Fruit fly (Drosophila melanogaster): ENCODE measurements around the gene Zwilch.

The Zwilch gene

dm6 chr3R:31213227-31213626, at the start of gene Zwilch, which contains the start of gene CG1542:
TSS of gene Zwilch (minus strand) at chr3R:31213376.
TSS of gene CG1542 (plus strand) at chr3R:31213458.
- TF ChIP-seq ttk (optimal IDR thresholded peaks at IDR 0.05) (no peak), Myc (optimal IDR thresholded peaks at IDR 0.05) (no peak), psq (optimal IDR thresholded peaks at IDR 0.05) (no peak), h (optimal IDR thresholded peaks at IDR 0.05) (no peak), insv (optimal IDR thresholded peaks at IDR 0.05) (no peak), Sin3A (optimal IDR thresholded peaks at IDR 0.05) (no peak)

- TF ChIP-seq h (optimal IDR thresholded peaks at IDR 0.05) (no peak), Sin3A (optimal IDR thresholded peaks at IDR 0.05) (no peak), ttk (optimal IDR thresholded peaks at IDR 0.05) (no peak), Myc (optimal IDR thresholded peaks at IDR 0.05) (no peak), insv (optimal IDR thresholded peaks at IDR 0.05) (no peak), psq (optimal IDR thresholded peaks at IDR 0.05) (no peak)
Measured at dm6 chr3R:31262298-31262697, 49.1 kb upstream of the Zwilch start, which contains the start of gene CAH5. TSS of gene CAH5 (plus strand) at chr3R:31262598.

dm6 chr3R:31259947-31260346, 46.8 kb upstream of the Zwilch start, which contains the start of gene CAH16:
TSS of gene CAH16 (plus strand) at chr3R:31260247.
- no peak for TF ChIP-seq h (optimal IDR thresholded peaks at IDR 0.05)
- TF ChIP-seq ttk (optimal IDR thresholded peaks at IDR 0.05) = no peak

- no peak for TF ChIP-seq h (optimal IDR thresholded peaks at IDR 0.05)
- TF ChIP-seq psq (optimal IDR thresholded peaks at IDR 0.05) = no peak
- no peak for TF ChIP-seq Sin3A (optimal IDR thresholded peaks at IDR 0.05)
- TF ChIP-seq insv (optimal IDR thresholded peaks at IDR 0.05) = no peak
- no peak for TF ChIP-seq Myc (optimal IDR thresholded peaks at IDR 0.05)
- no peak for TF ChIP-seq ttk (optimal IDR thresholded peaks at IDR 0.05)
Measured at dm6 chr3R:31257299-31257698, 44.1 kb upstream of the Zwilch start, which contains the start of gene CAH6. TSS of gene CAH6 (plus strand) at chr3R:31257599.

dm6 chr3R:31254808-31255207, 41.6 kb upstream of the Zwilch start, which contains the start of the genes CG1750 and spn-F:
TSS of gene CG1750 (minus strand) at chr3R:31254900.
TSS of gene spn-F (plus strand) at chr3R:31255127.
- no peak for TF ChIP-seq psq (optimal IDR thresholded peaks at IDR 0.05)
- TF ChIP-seq h (optimal IDR thresholded peaks at IDR 0.05) = no peak
- no peak for TF ChIP-seq insv (optimal IDR thresholded peaks at IDR 0.05)
- TF ChIP-seq Myc (optimal IDR thresholded peaks at IDR 0.05) = no peak
- no peak for TF ChIP-seq ttk (optimal IDR thresholded peaks at IDR 0.05)
- no peak for TF ChIP-seq Sin3A (optimal IDR thresholded peaks at IDR 0.05)

- no peak for TF ChIP-seq h (optimal IDR thresholded peaks at IDR 0.05)
- TF ChIP-seq Myc (optimal IDR thresholded peaks at IDR 0.05) = no peak
- no peak for TF ChIP-seq ttk (optimal IDR thresholded peaks at IDR 0.05)
- TF ChIP-seq Sin3A (optimal IDR thresholded peaks at IDR 0.05) = no peak
- TF ChIP-seq insv (optimal IDR thresholded peaks at IDR 0.05) = no peak
- TF ChIP-seq psq (optimal IDR thresholded peaks at IDR 0.05) = no peak
Measured at dm6 chr3R:31252093-31252962, 39.2 kb upstream of the Zwilch start, which contains the start of the genes qless and mRpL32. TSS of gene qless (minus strand) at chr3R:31252608. TSS of gene mRpL32 (plus strand) at chr3R:31252872.

dm6 chr3R:31251130-31251770, 38.1 kb upstream of the Zwilch start:
- TF ChIP-seq ttk (optimal IDR thresholded peaks at IDR 0.05) (no peak), h (optimal IDR thresholded peaks at IDR 0.05) (no peak), Sin3A (optimal IDR thresholded peaks at IDR 0.05) (no peak), psq (optimal IDR thresholded peaks at IDR 0.05) (no peak)

- TF ChIP-seq ttk (optimal IDR thresholded peaks at IDR 0.05) = no peak
- TF ChIP-seq psq (optimal IDR thresholded peaks at IDR 0.05) = no peak
- no peak for TF ChIP-seq h (optimal IDR thresholded peaks at IDR 0.05)
- TF ChIP-seq Sin3A (optimal IDR thresholded peaks at IDR 0.05) = no peak
- no peak for TF ChIP-seq Myc (optimal IDR thresholded peaks at IDR 0.05)
- no peak for TF ChIP-seq insv (optimal IDR thresholded peaks at IDR 0.05)
Measured at dm6 chr3R:31250426-31251034, 37.4 kb upstream of the Zwilch start.

- no peak for TF ChIP-seq Myc (optimal IDR thresholded peaks at IDR 0.05)
- no peak for TF ChIP-seq insv (optimal IDR thresholded peaks at IDR 0.05)
- TF ChIP-seq psq (optimal IDR thresholded peaks at IDR 0.05) = no peak
- no peak for TF ChIP-seq ttk (optimal IDR thresholded peaks at IDR 0.05)
- no peak for TF ChIP-seq h (optimal IDR thresholded peaks at IDR 0.05)
- no peak for TF ChIP-seq Sin3A (optimal IDR thresholded peaks at IDR 0.05)
Measured at dm6 chr3R:31248245-31248644, 35.1 kb upstream of the Zwilch start.

dm6 chr3R:31247281-31247995, 34.3 kb upstream of the Zwilch start:
- TF ChIP-seq psq (optimal IDR thresholded peaks at IDR 0.05) = no peak
- no peak for TF ChIP-seq Myc (optimal IDR thresholded peaks at IDR 0.05)
- TF ChIP-seq insv (optimal IDR thresholded peaks at IDR 0.05) = no peak
- no peak for TF ChIP-seq ttk (optimal IDR thresholded peaks at IDR 0.05)
- no peak for TF ChIP-seq h (optimal IDR thresholded peaks at IDR 0.05)
- no peak for TF ChIP-seq Sin3A (optimal IDR thresholded peaks at IDR 0.05)

- TF ChIP-seq Myc (optimal IDR thresholded peaks at IDR 0.05) (no peak), insv (optimal IDR thresholded peaks at IDR 0.05) (no peak), h (optimal IDR thresholded peaks at IDR 0.05) (no peak), ttk (optimal IDR thresholded peaks at IDR 0.05) (no peak), psq (optimal IDR thresholded peaks at IDR 0.05) (no peak), Sin3A (optimal IDR thresholded peaks at IDR 0.05) (no peak)
Measured at dm6 chr3R:31245785-31246184, 32.6 kb upstream of the Zwilch start.
